Worm (Caenorhabditis elegans) whole organism, L1 larva: ENCODE data around the gene aptf-3.

Source experiments
- elt-2 ChIP-seq: sonication (generic microtip); optimal IDR thresholded peaks from 2 replicates; lab custom pipeline; 2016; ENCODE audit warnings: missing genetic modification characterization, mild to moderate bottlenecking, inconsistent platforms, missing compliant biosample characterization, missing genetic modification reagents
- lin-35 ChIP-seq, 2 experiments: fragments of 150-350 bp; optimal IDR thresholded peaks; 2 replicates each; lab custom pipeline; 2014; ENCODE audit warnings: missing biosample characterization in 2 of 2, missing genetic modification characterization in 2 of 2, missing genetic modification reagents in 2 of 2
- lsy-2 ChIP-seq, 2 experiments: fragments of 150-350 bp; optimal IDR thresholded peaks; 2 replicates each; lab custom pipeline; 2014; ENCODE audit warnings: missing biosample characterization in 2 of 2, missing genetic modification characterization in 2 of 2
- mdl-1 ChIP-seq, 2 experiments: fragments of 150-350 bp; optimal IDR thresholded peaks; 2 replicates each; lab custom pipeline; 2014 to 2017; ENCODE audit warnings: missing biosample characterization in 2 of 2, missing genetic modification characterization in 2 of 2, inconsistent platforms in 1 of 2
- zag-1 ChIP-seq: fragments of 150-350 bp; optimal IDR thresholded peaks from 2 replicates; lab custom pipeline; 2014; ENCODE audit warnings: missing biosample characterization, missing genetic modification characterization

DNA sequence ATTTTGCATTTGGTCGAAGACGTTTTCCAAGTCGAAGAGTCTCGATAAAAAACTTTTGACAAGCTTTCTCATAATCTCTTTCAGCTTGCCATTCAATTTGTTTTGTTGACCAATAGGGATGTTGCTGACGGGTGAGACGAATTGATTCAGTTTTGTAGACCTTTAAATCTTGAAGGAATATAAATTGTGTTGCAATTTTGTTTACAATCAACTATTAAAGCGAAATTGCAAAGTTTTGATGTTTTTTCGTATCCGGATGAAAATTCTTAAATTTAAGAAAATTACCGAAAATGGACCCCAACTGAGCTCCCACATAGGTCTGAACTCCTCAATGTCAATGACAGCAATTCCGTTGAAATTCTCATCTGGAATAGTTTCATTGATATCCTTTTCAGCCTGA, 22.2 kb downstream of the aptf-3 start:
- TF ChIP-seq zag-1: no peak
- TF ChIP-seq mdl-1 (tag; optimal IDR thresholded peaks at IDR 0.05; lab: Kevin White, UChicago): no peak
- TF ChIP-seq elt-2 (tag; lab: Kevin White, UChicago): no peak
- TF ChIP-seq lin-35 (GFP tag; optimal IDR thresholded peaks at IDR 0.05; lab: Kevin White, UChicago): no peak
- TF ChIP-seq lsy-2 (tag; optimal IDR thresholded peaks at IDR 0.05; lab: Kevin White, UChicago): no peak
